Fruit fly (Drosophila melanogaster): Measurements from ENCODE around the gene CG17350.

The CG17350 gene

dm6 chr2L:19362734-19363363 is 17.9 kb upstream of the CG17350 start, which contains the start of gene dnt (continued):
- TF ChIP-seq trem (tag; optimal IDR thresholded peaks at IDR 0.05) = no peak
- TF ChIP-seq Drgx (GFP tag; IDR thresholded peaks at IDR 0.05) = no peak
- TF ChIP-seq CG12155 (GFP tag; optimal IDR thresholded peaks at IDR 0.05) = no peak
- no peak for TF ChIP-seq CG10959 (GFP tag; IDR thresholded peaks at IDR 0.05)
- no peak for TF ChIP-seq zf30C (GFP tag; optimal IDR thresholded peaks at IDR 0.05)
- TF ChIP-seq ci (GFP tag; IDR thresholded peaks at IDR 0.05) = 0 out of 3 replicates have a peak, but pooled peaks have one; percentile 39
- no peak for TF ChIP-seq Fer2 (tag; optimal IDR thresholded peaks at IDR 0.05)
- TF ChIP-seq cad (GFP tag; optimal IDR thresholded peaks at IDR 0.05) = peak; percentile 44
- no peak for TF ChIP-seq CG13424 (tag; optimal IDR thresholded peaks at IDR 0.05)
- TF ChIP-seq CG6683 (GFP tag; optimal IDR thresholded peaks at IDR 0.05) = no peak
- TF ChIP-seq Xbp1 (GFP tag; optimal IDR thresholded peaks at IDR 0.05) = no peak
- no peak for TF ChIP-seq eyg (GFP tag; optimal IDR thresholded peaks at IDR 0.05)
- no peak for TF ChIP-seq CG9876 (GFP tag; optimal IDR thresholded peaks at IDR 0.05)
- no peak for TF ChIP-seq CG10321 (GFP tag; IDR thresholded peaks at IDR 0.05)
- TF ChIP-seq Adf1 (GFP tag; IDR thresholded peaks at IDR 0.05) = no peak
- TF ChIP-seq CG42726 (GFP tag; IDR thresholded peaks at IDR 0.05; ENCODE audit: partially characterized antibody) = peak; percentile 42; the same call in 1 of the 2 replicates
- peak; percentile 24 for TF ChIP-seq gcm (GFP tag; optimal IDR thresholded peaks at IDR 0.05)
- no peak for TF ChIP-seq lab (GFP tag; optimal IDR thresholded peaks at IDR 0.05)
- TF ChIP-seq Dp (GFP tag; optimal IDR thresholded peaks at IDR 0.05) = no peak
- no peak for TF ChIP-seq sima (GFP tag; optimal IDR thresholded peaks at IDR 0.05)

- TF ChIP-seq gem (tag; optimal IDR thresholded peaks at IDR 0.05) = peak; percentile 47
- TF ChIP-seq oc (tag; optimal IDR thresholded peaks at IDR 0.05) = peak; percentile 74
- peak in 1 of 2 experiments; percentile 30 for TF ChIP-seq crp (GFP tag; optimal IDR thresholded peaks at IDR 0.05)
- TF ChIP-seq dmrt11E (tag; optimal IDR thresholded peaks at IDR 0.05) = no peak
- TF ChIP-seq B-H1 (GFP tag; IDR thresholded peaks at IDR 0.05) = no peak
- TF ChIP-seq CG5180 (GFP tag; optimal IDR thresholded peaks at IDR 0.05) = peak; percentile 100
- 0 out of 3 replicates have a peak, but pooled peaks have one; percentile 51 for TF ChIP-seq ci (GFP tag; IDR thresholded peaks at IDR 0.05)
- peak; percentile 20; the same call in 1 of the 2 replicates for TF ChIP-seq CG5953 (GFP tag; IDR thresholded peaks at IDR 0.05)
- TF ChIP-seq NC2β (GFP tag; optimal IDR thresholded peaks at IDR 0.05) = no peak
- peak; percentile 7 for TF ChIP-seq gcm (GFP tag; optimal IDR thresholded peaks at IDR 0.05)
- no peak for TF ChIP-seq CG10654 (GFP tag; optimal IDR thresholded peaks at IDR 0.05)
- peak; percentile 93 for TF ChIP-seq CTCF (GFP tag; optimal IDR thresholded peaks at IDR 0.05)
- peak; percentile 10; the same call in 1 of the 2 replicates for TF ChIP-seq Rfx (GFP tag; IDR thresholded peaks at IDR 0.05)
- peak; percentile 24 for TF ChIP-seq MTF-1 (GFP tag; optimal IDR thresholded peaks at IDR 0.05; ENCODE audit: borderline replicate concordance)
- no peak for TF ChIP-seq Bteb2 (GFP tag; optimal IDR thresholded peaks at IDR 0.05)
- peak; percentile 64 for TF ChIP-seq twi (tag; optimal IDR thresholded peaks at IDR 0.05)
- peak; percentile 20 for TF ChIP-seq CG4707 (GFP tag; optimal IDR thresholded peaks at IDR 0.05)
- peak; percentile 54 for TF ChIP-seq CG15514 (GFP tag; optimal IDR thresholded peaks at IDR 0.05)
- peak; percentile 14 for TF ChIP-seq nmo (GFP tag; optimal IDR thresholded peaks at IDR 0.05)
- TF ChIP-seq CG6791 (GFP tag; IDR thresholded peaks at IDR 0.05; ENCODE audit: partially characterized antibody) = no peak
- TF ChIP-seq CG3281 (GFP tag; optimal IDR thresholded peaks at IDR 0.05) = peak; percentile 30
- peak; percentile 60 for TF ChIP-seq nerfin-1 (tag; optimal IDR thresholded peaks at IDR 0.05)
- peak; percentile 42 for TF ChIP-seq stwl (tag; optimal IDR thresholded peaks at IDR 0.05)
- 0 out of 2 replicates have a peak, but pooled peaks have one; percentile 14 for TF ChIP-seq CG31441 (GFP tag; IDR thresholded peaks at IDR 0.05)
- no peak for TF ChIP-seq CG18599 (GFP tag; optimal IDR thresholded peaks at IDR 0.05)
- TF ChIP-seq Xbp1 (GFP tag; optimal IDR thresholded peaks at IDR 0.05) = peak; percentile 29
- peak; percentile 12 for TF ChIP-seq CG2875 (GFP tag; optimal IDR thresholded peaks at IDR 0.05)
- TF ChIP-seq Med (GFP tag) = peak; percentile 88
- peak in 1 of 2 experiments; percentile 65 for TF ChIP-seq eve (GFP tag; optimal IDR thresholded peaks at IDR 0.05)
- no peak for TF ChIP-seq prd (optimal IDR thresholded peaks at IDR 0.05)
- no peak for TF ChIP-seq prd (GFP tag; IDR thresholded peaks at IDR 0.05)
- peak; percentile 29 for TF ChIP-seq CoRest (tag; optimal IDR thresholded peaks at IDR 0.05)
Observed at dm6 chr2L:19363530-19363929, 17.2 kb upstream of the CG17350 start.
